Fruit fly (Drosophila melanogaster): Measurements from ENCODE around the gene Uba4.
A peak's percentile ranks its signal among the peaks of the same experiment; 100 is the strongest.

The Uba4 gene

dm6 chr2L:8544636-8545035 is 27.4 kb downstream of the Uba4 start:
- no peak for TF ChIP-seq Sox14 (GFP tag; optimal IDR thresholded peaks at IDR 0.05)
- TF ChIP-seq Eip75B (GFP tag; optimal IDR thresholded peaks at IDR 0.05), result no peak
- no peak for TF ChIP-seq CG6163 (GFP tag; IDR thresholded peaks at IDR 0.05)
- no peak for TF ChIP-seq CG6854 (GFP tag; optimal IDR thresholded peaks at IDR 0.05)
- TF ChIP-seq CG9139 (GFP tag; optimal IDR thresholded peaks at IDR 0.05), result no peak
- TF ChIP-seq ss (GFP tag; optimal IDR thresholded peaks at IDR 0.05), result no peak
- TF ChIP-seq Lpt (GFP tag; optimal IDR thresholded peaks at IDR 0.05), result no peak
- no peak for TF ChIP-seq svp (GFP tag)
- TF ChIP-seq CG1621 (tag; optimal IDR thresholded peaks at IDR 0.05), result no peak
- TF ChIP-seq CG10631 (GFP tag; optimal IDR thresholded peaks at IDR 0.05), result no peak
- no peak for TF ChIP-seq fd85E (GFP tag; optimal IDR thresholded peaks at IDR 0.05)

- TF ChIP-seq Sox15 (GFP tag; optimal IDR thresholded peaks at IDR 0.05) (no peak), svp (GFP tag) (peak; percentile 42), pdm3 (GFP tag; optimal IDR thresholded peaks at IDR 0.05) (no peak), CG8319 (GFP tag; optimal IDR thresholded peaks at IDR 0.05) (no peak), Blimp-1 (GFP tag; optimal IDR thresholded peaks at IDR 0.05) (no peak), vri (GFP tag; optimal IDR thresholded peaks at IDR 0.05) (no peak), Sox14 (GFP tag; optimal IDR thresholded peaks at IDR 0.05) (peak; percentile 42), CG31627 (GFP tag; optimal IDR thresholded peaks at IDR 0.05) (peak; percentile 3), fkh (GFP tag; optimal IDR thresholded peaks at IDR 0.05) (peak; percentile 27), esn (GFP tag; optimal IDR thresholded peaks at IDR 0.05) (peak; percentile 5)
These were observed 28.3 kb downstream of the Uba4 start for dm6 chr2L:8545393-8546100.

dm6 chr2L:8548118-8548517 is 30.9 kb downstream of the Uba4 start:
- peak; percentile 9 for TF ChIP-seq fkh (GFP tag; optimal IDR thresholded peaks at IDR 0.05)
- no peak for TF ChIP-seq CG11762 (GFP tag; optimal IDR thresholded peaks at IDR 0.05; ENCODE audit: insufficient read depth)

- TF ChIP-seq esn (GFP tag; optimal IDR thresholded peaks at IDR 0.05) (peak; percentile 23), cyc (GFP tag; optimal IDR thresholded peaks at IDR 0.05) (peak; percentile 19), topi (GFP tag; optimal IDR thresholded peaks at IDR 0.05) (peak; percentile 33), Lpt (GFP tag; optimal IDR thresholded peaks at IDR 0.05) (no peak), CG3919 (GFP tag; optimal IDR thresholded peaks at IDR 0.05) (peak; percentile 17), Hr4 (GFP tag; optimal IDR thresholded peaks at IDR 0.05) (peak; percentile 5), CG1621 (tag; optimal IDR thresholded peaks at IDR 0.05) (no peak), Sox14 (GFP tag; optimal IDR thresholded peaks at IDR 0.05) (peak; percentile 11), OdsH (GFP tag; optimal IDR thresholded peaks at IDR 0.05) (peak; percentile 19), CG32006 (GFP tag; optimal IDR thresholded peaks at IDR 0.05) (peak; percentile 31), salr (GFP tag; optimal IDR thresholded peaks at IDR 0.05) (no peak), Smox (GFP tag; optimal IDR thresholded peaks at IDR 0.05) (peak; percentile 18), Met (GFP tag; optimal IDR thresholded peaks at IDR 0.05) (peak; percentile 40), CG11294 (GFP tag; IDR thresholded peaks at IDR 0.05) (no peak), Eip75B (GFP tag; optimal IDR thresholded peaks at IDR 0.05) (peak; percentile 21), CG3032 (tag; optimal IDR thresholded peaks at IDR 0.05) (no peak), Eip78C (GFP tag) (peak; percentile 60), svp (GFP tag) (peak; percentile 71), CG34406 (GFP tag; optimal IDR thresholded peaks at IDR 0.05) (peak; percentile 12), fd59A (GFP tag; optimal IDR thresholded peaks at IDR 0.05) (no peak), CG6792 (GFP tag; optimal IDR thresholded peaks at IDR 0.05) (no peak)
These were observed 35.3 kb downstream of the Uba4 start for dm6 chr2L:8552472-8552871.
